Worm (Caenorhabditis elegans) whole organism, late embryonic: ENCODE results near the gene Y81G3A.6.

Experiments
- K02D7.2 ChIP-seq: sonication (generic microtip); optimal IDR thresholded peaks from 2 replicates; lab custom pipeline; 2017; ENCODE audit warnings: mild to moderate bottlenecking, missing genetic modification characterization, missing compliant biosample characterization
- K09A11.1 ChIP-seq: sonication (generic microtip); optimal IDR thresholded peaks from 2 replicates; lab custom pipeline; 2017; ENCODE audit warnings: antibody characterized with exemption, mild to moderate bottlenecking, missing genetic modification characterization, missing compliant biosample characterization; ENCODE audit not compliant: insufficient read depth
- T23F11.4 ChIP-seq: fragments of 200-800 bp; sonication (Bioruptor generic); optimal IDR thresholded peaks from 2 replicates; lab custom pipeline; 2018; ENCODE audit warnings: mild to moderate bottlenecking, missing genetic modification characterization, missing compliant biosample characterization
- ahr-1 ChIP-seq: sonication (generic microtip); optimal IDR thresholded peaks from 2 replicates; lab custom pipeline; 2016; ENCODE audit warnings: missing genetic modification characterization, missing compliant biosample characterization
- ceh-18 ChIP-seq: sonication (generic microtip); optimal IDR thresholded peaks from 2 replicates; lab custom pipeline; 2016; ENCODE audit warnings: missing genetic modification characterization, missing compliant biosample characterization
- ceh-19 ChIP-seq: fragments of 200-800 bp; sonication (Bioruptor generic); optimal IDR thresholded peaks from 2 replicates; lab custom pipeline; 2018; ENCODE audit warnings: mild to moderate bottlenecking, missing genetic modification characterization, missing compliant biosample characterization
- ceh-2 ChIP-seq: sonication (generic microtip); optimal IDR thresholded peaks from 2 replicates; lab custom pipeline; 2016; ENCODE audit warnings: missing genotype, missing genetic modification characterization, missing compliant biosample characterization
- ceh-24 ChIP-seq: sonication (generic microtip); optimal IDR thresholded peaks from 2 replicates; lab custom pipeline; 2016; ENCODE audit warnings: mild to moderate bottlenecking, missing genetic modification characterization, missing compliant biosample characterization
- ceh-34 ChIP-seq: sonication (generic microtip); optimal IDR thresholded peaks from 2 replicates; lab custom pipeline; 2016; ENCODE audit warnings: mild to moderate bottlenecking, missing genetic modification characterization, missing compliant biosample characterization
- ceh-45 ChIP-seq: fragments of 200-800 bp; sonication (Bioruptor generic); IDR thresholded peaks from 2 replicates; pipeline ENCODE4 v1.3.6; 2022; ENCODE audit warnings: missing genetic modification reagents, missing genetic modification characterization, missing compliant biosample characterization
- ceh-9 ChIP-seq: sonication (generic microtip); optimal IDR thresholded peaks from 2 replicates; lab custom pipeline; 2016; ENCODE audit warnings: mild to moderate bottlenecking, missing genetic modification characterization, inconsistent platforms, missing compliant biosample characterization
- che-1 ChIP-seq: sonication (generic microtip); optimal IDR thresholded peaks from 2 replicates; lab custom pipeline; 2016; ENCODE audit warnings: mild to moderate bottlenecking, missing genetic modification characterization, missing compliant biosample characterization
- elt-4 ChIP-seq: sonication (generic microtip); optimal IDR thresholded peaks from 2 replicates; lab custom pipeline; 2016; ENCODE audit warnings: missing genetic modification characterization, missing compliant biosample characterization
- fkh-10 ChIP-seq: fragments of 150-350 bp; optimal IDR thresholded peaks from 2 replicates; lab custom pipeline; 2014; ENCODE audit warnings: missing biosample characterization, missing genetic modification reagents, missing genetic modification characterization
- fkh-6 ChIP-seq: sonication (generic microtip); optimal IDR thresholded peaks from 2 replicates; lab custom pipeline; 2016; ENCODE audit warnings: missing genetic modification characterization, missing compliant biosample characterization
- hlh-13 ChIP-seq: fragments of 200-800 bp; sonication (Bioruptor generic); optimal IDR thresholded peaks from 2 replicates; lab custom pipeline; 2018; ENCODE audit warnings: mild to moderate bottlenecking, missing genetic modification characterization, missing compliant biosample characterization
- hlh-30 ChIP-seq: sonication (generic microtip); optimal IDR thresholded peaks from 2 replicates; lab custom pipeline; 2017; ENCODE audit warnings: antibody characterized with exemption, missing genetic modification characterization, missing compliant biosample characterization; ENCODE audit not compliant: insufficient read depth
- hlh-6 ChIP-seq: sonication (generic microtip); optimal IDR thresholded peaks from 2 replicates; lab custom pipeline; 2016; ENCODE audit warnings: missing genotype, missing genetic modification characterization, missing compliant biosample characterization
- hlh-8 ChIP-seq: sonication (generic microtip); optimal IDR thresholded peaks from 2 replicates; lab custom pipeline; 2016; ENCODE audit warnings: missing genotype, missing genetic modification characterization, missing compliant biosample characterization
- lim-6 ChIP-seq: sonication (generic microtip); optimal IDR thresholded peaks from 2 replicates; lab custom pipeline; 2016; ENCODE audit warnings: missing genetic modification characterization, missing compliant biosample characterization
- lin-11 ChIP-seq: fragments of 200-800 bp; sonication (Bioruptor generic); optimal IDR thresholded peaks from 2 replicates; lab custom pipeline; 2018; ENCODE audit warnings: mild to moderate bottlenecking, missing genetic modification characterization, missing compliant biosample characterization
- mec-3 ChIP-seq: sonication (generic microtip); optimal IDR thresholded peaks from 2 replicates; lab custom pipeline; 2016; ENCODE audit warnings: borderline replicate concordance, missing genetic modification characterization, missing compliant biosample characterization
- nfya-1 ChIP-seq: sonication (generic microtip); optimal IDR thresholded peaks from 2 replicates; lab custom pipeline; 2017; ENCODE audit warnings: missing genetic modification characterization, mild to moderate bottlenecking, missing compliant biosample characterization, antibody characterized with exemption, moderate library complexity
- nhr-11 ChIP-seq: fragments of 150-350 bp; optimal IDR thresholded peaks from 2 replicates; lab custom pipeline; 2014; ENCODE audit warnings: missing biosample characterization, missing genetic modification characterization
- npax-4 ChIP-seq: sonication (generic microtip); optimal IDR thresholded peaks from 2 replicates; lab custom pipeline; 2016; ENCODE audit warnings: missing genetic modification characterization, missing compliant biosample characterization
- pag-3 ChIP-seq: sonication (generic microtip); optimal IDR thresholded peaks from 2 replicates; lab custom pipeline; 2016; ENCODE audit warnings: missing compliant biosample characterization, missing genetic modification characterization, borderline replicate concordance
- pax-1 ChIP-seq: fragments of 150-350 bp; optimal IDR thresholded peaks from 2 replicates; lab custom pipeline; 2014; ENCODE audit warnings: missing biosample characterization, missing genetic modification characterization
- pha-2 ChIP-seq: sonication (generic microtip); optimal IDR thresholded peaks from 2 replicates; lab custom pipeline; 2017; ENCODE audit warnings: mild to moderate bottlenecking, missing genetic modification characterization, missing compliant biosample characterization
- pqm-1 ChIP-seq: sonication (generic microtip); optimal IDR thresholded peaks from 2 replicates; lab custom pipeline; 2016; ENCODE audit warnings: missing genetic modification characterization, missing compliant biosample characterization
- rnt-1 ChIP-seq: sonication (generic microtip); optimal IDR thresholded peaks from 2 replicates; lab custom pipeline; 2016; ENCODE audit warnings: missing genetic modification characterization, missing compliant biosample characterization
- sox-2 ChIP-seq: fragments of 200-800 bp; sonication (Bioruptor generic); IDR thresholded peaks from 2 replicates; pipeline ENCODE4 v1.3.6; 2022; ENCODE audit warnings: missing genetic modification reagents, missing genetic modification characterization, missing compliant biosample characterization
- sox-4 ChIP-seq: sonication (generic microtip); optimal IDR thresholded peaks from 2 replicates; lab custom pipeline; 2017; ENCODE audit warnings: mild to moderate bottlenecking, missing genetic modification characterization, inconsistent platforms, missing compliant biosample characterization
- tbx-2 ChIP-seq: sonication (generic microtip); optimal IDR thresholded peaks from 2 replicates; lab custom pipeline; 2016; ENCODE audit warnings: missing genetic modification characterization, missing compliant biosample characterization
- tbx-7 ChIP-seq: sonication (generic microtip); optimal IDR thresholded peaks from 2 replicates; lab custom pipeline; 2016; ENCODE audit warnings: missing genotype, missing genetic modification characterization, missing compliant biosample characterization
- unc-55 ChIP-seq: sonication (generic microtip); optimal IDR thresholded peaks from 2 replicates; lab custom pipeline; 2017; ENCODE audit warnings: missing biosample characterization, missing genetic modification reagents, missing genetic modification characterization
- unc-86 ChIP-seq: sonication (generic microtip); optimal IDR thresholded peaks from 2 replicates; lab custom pipeline; 2016; ENCODE audit warnings: missing genetic modification characterization, missing compliant biosample characterization
- zip-5 ChIP-seq: sonication (generic microtip); optimal IDR thresholded peaks from 2 replicates; lab custom pipeline; 2016; ENCODE audit warnings: missing genetic modification characterization, missing compliant biosample characterization
- ztf-16 ChIP-seq: sonication (generic microtip); optimal IDR thresholded peaks from 2 replicates; lab custom pipeline; 2017; ENCODE audit warnings: missing genetic modification characterization, missing compliant biosample characterization

Gene Y81G3A.6

DNA sequence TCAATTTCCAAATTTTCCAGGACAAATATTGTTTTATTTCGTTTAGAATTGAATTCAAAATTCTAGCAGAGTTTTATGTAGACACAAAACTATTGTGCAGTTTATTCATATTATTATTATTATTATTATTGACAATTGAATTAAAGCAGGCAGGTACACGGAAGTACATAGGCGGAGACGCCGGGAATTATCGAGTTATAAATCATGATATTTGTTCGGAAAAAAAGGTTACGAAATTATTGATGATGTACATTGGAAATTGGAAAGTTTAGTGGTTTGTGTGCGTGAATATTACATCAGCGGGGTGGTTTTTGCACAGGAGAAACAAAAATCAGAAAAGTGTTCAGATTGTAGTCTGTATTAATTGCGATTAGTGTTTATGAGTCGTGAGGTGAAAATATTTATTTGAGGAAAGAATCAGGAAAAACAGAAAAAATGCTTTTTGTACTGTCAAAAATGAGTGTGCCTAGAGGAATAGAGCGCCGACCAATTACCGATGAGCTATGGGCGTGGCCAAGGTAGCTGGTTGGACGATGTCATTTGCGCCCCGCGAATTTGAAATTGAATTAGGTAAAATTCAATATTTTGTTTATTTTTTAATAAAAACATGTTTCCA is 5.9 kb downstream of the Y81G3A.6 start:
- TF ChIP-seq unc-55 (GFP tag; lab: Kevin White, UChicago), result no peak
- no peak for TF ChIP-seq K02D7.2 (tag; lab: Kevin White, UChicago)
- TF ChIP-seq hlh-30 (tag; lab: Kevin White, UChicago), result no peak
- TF ChIP-seq zip-5 (tag; lab: Kevin White, UChicago), result no peak
- TF ChIP-seq nfya-1, result no peak
- no peak for TF ChIP-seq ahr-1 (tag; lab: Kevin White, UChicago)
- no peak for TF ChIP-seq ceh-45 (GFP tag; lab: Robert Waterston, UW)
- no peak for TF ChIP-seq npax-4 (tag; lab: Kevin White, UChicago)
- no peak for TF ChIP-seq fkh-6 (tag; lab: Kevin White, UChicago)
- no peak for TF ChIP-seq unc-86 (tag; lab: Kevin White, UChicago)
- no peak for TF ChIP-seq ceh-9 (tag; lab: Kevin White, UChicago)
- TF ChIP-seq ceh-24, result no peak
- no peak for TF ChIP-seq hlh-13 (GFP tag; lab: Kevin White, UChicago)
- TF ChIP-seq sox-2 (GFP tag; lab: Robert Waterston, UW), result no peak
- TF ChIP-seq pag-3 (tag; lab: Kevin White, UChicago), result no peak
- TF ChIP-seq lim-6 (tag; lab: Kevin White, UChicago), result no peak
- no peak for TF ChIP-seq lin-11 (tag; lab: Kevin White, UChicago)
- no peak for TF ChIP-seq fkh-10 (GFP tag; lab: Kevin White, UChicago)
- TF ChIP-seq ceh-18 (tag; lab: Kevin White, UChicago), result no peak

DNA sequence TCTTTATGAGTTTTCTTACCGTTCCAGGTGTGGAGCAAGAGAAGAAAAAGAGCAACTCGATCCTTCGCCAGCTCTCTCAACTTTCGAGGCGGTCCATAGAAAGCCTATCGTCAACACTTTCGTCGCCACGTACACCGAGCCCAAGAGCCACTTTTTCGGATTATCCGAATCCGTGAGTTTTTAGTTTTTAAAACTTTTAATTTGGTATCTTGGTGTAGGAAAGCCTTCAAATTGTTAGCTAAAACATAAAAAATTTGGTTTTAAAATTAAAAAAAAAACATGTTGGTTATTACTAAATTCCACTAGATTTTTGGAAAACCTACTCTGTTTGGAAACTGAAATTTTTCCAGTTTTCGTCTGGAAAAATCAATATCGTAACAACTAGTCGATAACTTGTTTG is 8.6 kb downstream of the Y81G3A.6 start:
- TF ChIP-seq hlh-6 (no peak), ceh-9 (tag; lab: Kevin White, UChicago) (no peak), rnt-1 (tag; lab: Kevin White, UChicago) (no peak), ceh-34 (tag; lab: Kevin White, UChicago) (no peak), tbx-2 (tag; lab: Kevin White, UChicago) (no peak), fkh-10 (GFP tag; lab: Kevin White, UChicago) (no peak), elt-4 (tag; lab: Kevin White, UChicago) (no peak), ztf-16 (tag; lab: Kevin White, UChicago) (no peak), pha-2 (tag; lab: Kevin White, UChicago) (no peak), mec-3 (tag; lab: Kevin White, UChicago) (no peak), ceh-45 (GFP tag; lab: Robert Waterston, UW) (no peak), fkh-6 (tag; lab: Kevin White, UChicago) (no peak), pax-1 (tag; lab: Kevin White, UChicago) (no peak), sox-4 (no peak), K02D7.2 (tag; lab: Kevin White, UChicago) (no peak), T23F11.4 (GFP tag; lab: Kevin White, UChicago) (no peak)
- TF ChIP-seq, all 69 proteins: peak for 0

DNA sequence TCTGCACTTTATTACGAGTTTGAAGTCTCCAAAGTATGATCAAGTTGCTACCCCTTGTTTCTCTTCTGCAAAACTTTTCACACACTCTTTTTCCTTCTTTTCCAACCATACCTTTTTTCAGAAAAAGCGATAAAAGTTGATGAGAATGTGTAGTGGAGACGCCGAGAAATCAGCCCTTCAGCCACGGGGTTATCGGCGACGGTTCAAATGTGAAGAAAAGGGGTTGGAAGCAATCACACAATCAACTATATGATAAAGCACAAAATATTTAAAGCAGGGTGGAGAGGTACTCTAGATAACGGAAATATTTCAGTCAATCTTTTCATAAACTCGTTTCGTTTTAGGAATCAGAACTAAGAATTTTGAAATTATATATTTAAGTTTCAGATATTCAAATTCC is 9.2 kb downstream of the Y81G3A.6 start, which contains the start of gene F42G4.5:
Gene F42G4.5, plus strand, starts transcription at position 379 of the 400 bp plus-strand sequence.
- TF ChIP-seq hlh-30 (tag; lab: Kevin White, UChicago) (no peak), ceh-34 (tag; lab: Kevin White, UChicago) (no peak), K09A11.1 (tag; lab: Kevin White, UChicago) (no peak), che-1 (tag; lab: Kevin White, UChicago) (no peak), hlh-8 (tag; lab: Kevin White, UChicago) (no peak), nhr-11 (tag; lab: Kevin White, UChicago) (no peak), tbx-7 (no peak), rnt-1 (tag; lab: Kevin White, UChicago) (no peak), ceh-19 (GFP tag; lab: Kevin White, UChicago) (no peak), K02D7.2 (tag; lab: Kevin White, UChicago) (no peak), pqm-1 (no peak), ceh-2 (tag; lab: Kevin White, UChicago) (no peak), lin-11 (tag; lab: Kevin White, UChicago) (no peak)
